Fruit fly (Drosophila melanogaster): Measurements from ENCODE around the gene hth.

hth gene

DNA sequence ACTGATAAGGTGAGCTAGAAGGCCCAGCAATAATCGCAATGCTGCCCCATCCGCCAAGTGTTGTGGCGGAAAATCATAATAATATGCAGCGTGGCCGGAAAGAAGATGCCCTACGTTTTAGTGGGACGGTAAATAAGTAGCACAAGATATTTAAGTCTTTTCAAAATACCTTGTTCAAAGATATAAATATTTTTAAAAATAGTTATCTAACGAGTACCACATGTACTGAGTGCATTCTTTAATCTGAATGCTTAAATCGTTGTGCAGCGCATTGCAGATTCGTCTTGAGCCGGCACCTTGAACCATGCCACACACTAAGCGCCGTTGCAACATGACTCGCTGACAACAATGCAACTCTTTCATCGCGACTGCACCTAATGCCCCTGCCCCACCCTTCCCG, 121.5 kb downstream of the hth start (continued):
- TF ChIP-seq Ets65A (GFP tag) (peak; percentile 73), D19A (tag; optimal IDR thresholded peaks at IDR 0.05) (peak; percentile 40), CG13894 (tag; optimal IDR thresholded peaks at IDR 0.05) (no peak), Oaz (GFP tag; IDR thresholded peaks at IDR 0.05) (no peak), Med (GFP tag) (peak; percentile 49), CG2712 (tag; optimal IDR thresholded peaks at IDR 0.05) (peak; percentile 31), CG10979 (tag; optimal IDR thresholded peaks at IDR 0.05) (peak; percentile 45), prd (optimal IDR thresholded peaks at IDR 0.05) (no peak), prd (GFP tag; IDR thresholded peaks at IDR 0.05) (peak; percentile 43; the same call in 1 of the 3 replicates), CG31441 (GFP tag; IDR thresholded peaks at IDR 0.05) (0 out of 2 replicates have a peak, but pooled peaks have one; percentile 8), CG1792 (GFP tag; optimal IDR thresholded peaks at IDR 0.05) (no peak)

dm6 chr3R:10514559-10515136, 124.7 kb downstream of the hth start:
- peak; percentile 7 for TF ChIP-seq twi (tag; optimal IDR thresholded peaks at IDR 0.05)
- TF ChIP-seq BtbVII (GFP tag; optimal IDR thresholded peaks at IDR 0.05): no peak
- no peak for TF ChIP-seq prd (optimal IDR thresholded peaks at IDR 0.05)
- no peak for TF ChIP-seq prd (GFP tag; IDR thresholded peaks at IDR 0.05)
- no peak for TF ChIP-seq CkIIα-i1 (GFP tag; IDR thresholded peaks at IDR 0.05)
- no peak for TF ChIP-seq CG2120 (GFP tag; optimal IDR thresholded peaks at IDR 0.05)
- no peak for TF ChIP-seq inv (GFP tag; IDR thresholded peaks at IDR 0.05; ENCODE audit: partially characterized antibody)
- TF ChIP-seq CG15073 (GFP tag; optimal IDR thresholded peaks at IDR 0.05): no peak
- peak; percentile 8 for TF ChIP-seq CG10431 (GFP tag; optimal IDR thresholded peaks at IDR 0.05)
- peak; percentile 21 for TF ChIP-seq ATbp (GFP tag; optimal IDR thresholded peaks at IDR 0.05)
- no peak for TF ChIP-seq chn (GFP tag; optimal IDR thresholded peaks at IDR 0.05)
- TF ChIP-seq CTCF (GFP tag; optimal IDR thresholded peaks at IDR 0.05): no peak
- TF ChIP-seq CG7928 (GFP tag; optimal IDR thresholded peaks at IDR 0.05): no peak
- TF ChIP-seq maf-S (GFP tag; optimal IDR thresholded peaks at IDR 0.05): no peak
- no peak for TF ChIP-seq Elba2 (GFP tag; optimal IDR thresholded peaks at IDR 0.05)
- peak; percentile 75 for TF ChIP-seq Vsx1 (GFP tag; optimal IDR thresholded peaks at IDR 0.05)
- no peak for TF ChIP-seq sd (tag; optimal IDR thresholded peaks at IDR 0.05)
- no peak for TF ChIP-seq CG3281 (GFP tag; optimal IDR thresholded peaks at IDR 0.05)
- peak; percentile 25; the same call in 1 of the 3 replicates for TF ChIP-seq ci (GFP tag; IDR thresholded peaks at IDR 0.05)
- TF ChIP-seq CG8281 (tag; optimal IDR thresholded peaks at IDR 0.05): peak; percentile 11
- TF ChIP-seq crol (GFP tag; IDR thresholded peaks at IDR 0.05): peak; percentile 61
- no peak for TF ChIP-seq scrt (GFP tag; optimal IDR thresholded peaks at IDR 0.05)
- TF ChIP-seq CG7987 (GFP tag; optimal IDR thresholded peaks at IDR 0.05): peak; percentile 9
- TF ChIP-seq CG17829 (tag; optimal IDR thresholded peaks at IDR 0.05): no peak
- TF ChIP-seq grn (GFP tag; optimal IDR thresholded peaks at IDR 0.05): peak; percentile 60
- TF ChIP-seq Fer3 (tag; optimal IDR thresholded peaks at IDR 0.05): no peak
- TF ChIP-seq Blimp-1 (GFP tag; optimal IDR thresholded peaks at IDR 0.05): peak; percentile 56
- TF ChIP-seq E2f1 (GFP tag; IDR thresholded peaks at IDR 0.05): no peak
- no peak for TF ChIP-seq CG17568 (GFP tag; optimal IDR thresholded peaks at IDR 0.05)
- TF ChIP-seq kni (GFP tag; optimal IDR thresholded peaks at IDR 0.05): peak; percentile 26
- no peak for TF ChIP-seq Jarid2 (GFP tag; optimal IDR thresholded peaks at IDR 0.05)
- no peak for TF ChIP-seq da (GFP tag; optimal IDR thresholded peaks at IDR 0.05)
- no peak for TF ChIP-seq CG8478 (optimal IDR thresholded peaks at IDR 0.05)
- TF ChIP-seq ken (GFP tag; IDR thresholded peaks at IDR 0.05): 0 out of 3 replicates have a peak, but pooled peaks have one; percentile 29
- no peak for TF ChIP-seq E2f2 (GFP tag; IDR thresholded peaks at IDR 0.05)
- 0 out of 2 replicates have a peak, but pooled peaks have one; percentile 34 for TF ChIP-seq sens-2 (GFP tag; IDR thresholded peaks at IDR 0.05)
- no peak for TF ChIP-seq tgo (GFP tag; IDR thresholded peaks at IDR 0.05)
- no peak for TF ChIP-seq CG17359 (tag; optimal IDR thresholded peaks at IDR 0.05)
- TF ChIP-seq CG17385 (GFP tag; optimal IDR thresholded peaks at IDR 0.05): no peak
- no peak for TF ChIP-seq CG17802 (tag; optimal IDR thresholded peaks at IDR 0.05)
- TF ChIP-seq dm (GFP tag; optimal IDR thresholded peaks at IDR 0.05): peak; percentile 28

All from whole organism, embryonic.